Worm (Caenorhabditis elegans): Measurements from ENCODE around the gene str-16.

DNA sequence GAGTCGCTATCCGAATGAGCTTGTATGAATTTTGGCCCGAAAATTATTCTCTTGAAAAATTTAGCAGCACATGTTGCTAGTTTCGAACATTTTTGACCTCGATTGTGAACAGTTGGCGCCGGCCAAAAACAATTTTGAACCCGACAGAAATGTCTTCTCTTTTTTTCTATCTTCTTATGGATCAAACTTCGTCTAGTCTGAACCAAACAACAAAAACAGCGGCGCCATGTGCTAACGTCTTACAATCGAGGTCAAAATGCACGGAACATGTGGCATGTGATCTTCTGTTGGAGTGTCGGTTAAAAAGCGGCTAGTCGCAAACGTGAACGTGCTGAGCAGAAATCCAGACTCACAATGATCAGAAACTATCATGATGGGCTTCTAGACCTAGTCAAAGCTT lies 39.5 kb downstream of the str-16 start:
- TF ChIP-seq ztf-4 (tag; optimal IDR thresholded peaks at IDR 0.05): no peak
- TF ChIP-seq mep-1 (tag; optimal IDR thresholded peaks at IDR 0.05): no peak
- no peak for TF ChIP-seq unc-130 (tag; optimal IDR thresholded peaks at IDR 0.05)
